Worm (Caenorhabditis elegans) whole organism, L1 larva: ENCODE results near the gene EEED8.14.

Experiments used
- aha-1 ChIP-seq: fragments of 150-350 bp; optimal IDR thresholded peaks from 2 replicates; lab custom pipeline; 2014; ENCODE audit warnings: missing biosample characterization, missing genetic modification characterization
- ceh-63 ChIP-seq: fragments of 200-800 bp; sonication (Bioruptor generic); optimal IDR thresholded peaks from 2 replicates; lab custom pipeline; 2018; ENCODE audit warnings: mild to moderate bottlenecking, missing genetic modification characterization, missing compliant biosample characterization
- ceh-8 ChIP-seq: fragments of 200-800 bp; sonication (Bioruptor generic); optimal IDR thresholded peaks from 2 replicates; lab custom pipeline; 2018; ENCODE audit warnings: mild to moderate bottlenecking, missing genetic modification characterization, moderate library complexity, missing compliant biosample characterization
- efl-1 ChIP-seq, 4 experiments: fragments of 150-350 bp; optimal IDR thresholded peaks in 3 of 4; peaks in 1 of 4; 1 replicate in 1 of 4; 2 replicates in 3 of 4; lab custom pipeline; 2014; ENCODE audit warnings: missing biosample characterization in 2 of 4, missing genetic modification characterization in 2 of 4, missing genetic modification reagents in 2 of 4
- egl-13 ChIP-seq: sonication (generic microtip); optimal IDR thresholded peaks from 2 replicates; lab custom pipeline; 2016; ENCODE audit warnings: missing genotype, missing genetic modification reagents, missing genetic modification characterization, missing compliant biosample characterization
- egl-27 ChIP-seq, 2 experiments: fragments of 150-350 bp in 1 of 2; sonication (generic microtip); optimal IDR thresholded peaks; 3 replicates each; lab custom pipeline; 2017 to 2018; ENCODE audit warnings: missing biosample characterization in 2 of 2, missing genetic modification characterization in 2 of 2, missing genetic modification reagents in 2 of 2
- elt-2 ChIP-seq: sonication (generic microtip); optimal IDR thresholded peaks from 2 replicates; lab custom pipeline; 2016; ENCODE audit warnings: missing genetic modification characterization, mild to moderate bottlenecking, inconsistent platforms, missing compliant biosample characterization, missing genetic modification reagents
- elt-3 ChIP-seq, 6 experiments: fragments of 150-350 bp in 1 of 6; sonication (generic microtip); optimal IDR thresholded peaks; 2 replicates each; lab custom pipeline; 2017 to 2018; ENCODE audit warnings: missing biosample characterization in 6 of 6, missing genetic modification characterization in 6 of 6, inconsistent platforms in 1 of 6
- fkh-10 ChIP-seq: sonication (generic microtip); optimal IDR thresholded peaks from 2 replicates; lab custom pipeline; 2017; ENCODE audit warnings: missing biosample characterization, missing genetic modification reagents, missing genetic modification characterization
- fkh-4 ChIP-seq: sonication (generic microtip); optimal IDR thresholded peaks from 2 replicates; lab custom pipeline; 2016; ENCODE audit warnings: missing compliant biosample characterization, missing genetic modification characterization, borderline replicate concordance
- fkh-8 ChIP-seq: sonication (generic microtip); optimal IDR thresholded peaks from 2 replicates; lab custom pipeline; 2016; ENCODE audit warnings: mild to moderate bottlenecking, missing genetic modification characterization, missing compliant biosample characterization
- hlh-4 ChIP-seq: sonication (generic microtip); optimal IDR thresholded peaks from 2 replicates; lab custom pipeline; 2016; ENCODE audit warnings: mild to moderate bottlenecking, missing genetic modification characterization, missing compliant biosample characterization
- irx-1 ChIP-seq: sonication (generic microtip); optimal IDR thresholded peaks from 2 replicates; lab custom pipeline; 2016; ENCODE audit warnings: missing genetic modification characterization, missing compliant biosample characterization
- isw-1 ChIP-seq: fragments of 200-800 bp; sonication (Bioruptor generic); IDR thresholded peaks from 2 replicates; pipeline ENCODE4 v1.3.6; 2022; ENCODE audit warnings: missing genetic modification characterization, missing compliant biosample characterization
- jun-1 ChIP-seq: fragments of 150-350 bp; optimal IDR thresholded peaks from 2 replicates; lab custom pipeline; 2014; ENCODE audit warnings: missing biosample characterization, missing genetic modification reagents, missing genetic modification characterization
- lin-14 ChIP-seq: fragments of 200-800 bp; sonication (Bioruptor generic); optimal IDR thresholded peaks from 2 replicates; lab custom pipeline; 2018; ENCODE audit warnings: mild to moderate bottlenecking, missing genetic modification characterization, moderate library complexity, missing compliant biosample characterization
- lin-35 ChIP-seq, 2 experiments: fragments of 150-350 bp; optimal IDR thresholded peaks; 2 replicates each; lab custom pipeline; 2014; ENCODE audit warnings: missing biosample characterization in 2 of 2, missing genetic modification characterization in 2 of 2, missing genetic modification reagents in 2 of 2
- lin-39 ChIP-seq: fragments of 150-350 bp; optimal IDR thresholded peaks from 2 replicates; lab custom pipeline; 2014; ENCODE audit warnings: missing biosample characterization, missing genetic modification reagents, missing genetic modification characterization
- lir-3 ChIP-seq: sonication (generic microtip); optimal IDR thresholded peaks from 2 replicates; lab custom pipeline; 2016; ENCODE audit warnings: mild to moderate bottlenecking, missing genetic modification characterization, moderate library complexity, missing compliant biosample characterization; ENCODE audit not compliant: poor library complexity
- mab-9 ChIP-seq: fragments of 200-800 bp; sonication (Bioruptor generic); IDR thresholded peaks from 2 replicates; pipeline ENCODE4 v1.3.6; 2022; ENCODE audit warnings: missing genetic modification reagents, missing genetic modification characterization, missing compliant biosample characterization
- mef-2 ChIP-seq: fragments of 150-350 bp; optimal IDR thresholded peaks from 2 replicates; lab custom pipeline; 2014; ENCODE audit warnings: missing biosample characterization, missing genetic modification characterization
- mep-1 ChIP-seq: fragments of 150-350 bp; optimal IDR thresholded peaks from 2 replicates; lab custom pipeline; 2014; ENCODE audit warnings: missing biosample characterization, missing genetic modification characterization
- nhr-11 ChIP-seq: fragments of 150-350 bp; optimal IDR thresholded peaks from 2 replicates; lab custom pipeline; 2014; ENCODE audit warnings: missing biosample characterization, missing genetic modification characterization
- nhr-237 ChIP-seq: fragments of 150-350 bp; optimal IDR thresholded peaks from 2 replicates; lab custom pipeline; 2014; ENCODE audit warnings: missing biosample characterization, missing genetic modification characterization
- nhr-71 ChIP-seq: sonication (generic microtip); optimal IDR thresholded peaks from 2 replicates; lab custom pipeline; 2016; ENCODE audit warnings: mild to moderate bottlenecking, missing genetic modification characterization, moderate library complexity, missing compliant biosample characterization
- nhr-85 ChIP-seq: sonication (generic microtip); peaks from one replicate; lab custom pipeline; 2016; ENCODE audit warnings: missing genetic modification characterization, inconsistent platforms, missing compliant biosample characterization
- pag-3 ChIP-seq: sonication (generic microtip); optimal IDR thresholded peaks from 2 replicates; lab custom pipeline; 2017; ENCODE audit warnings: missing genetic modification characterization, mild to moderate bottlenecking, missing compliant biosample characterization, antibody characterized with exemption, borderline replicate concordance; ENCODE audit not compliant: insufficient read depth
- pqm-1 ChIP-seq: sonication (generic microtip); optimal IDR thresholded peaks from 3 replicates; lab custom pipeline; 2017; ENCODE audit warnings: missing biosample characterization, missing genetic modification characterization
- rnt-1 ChIP-seq: sonication (generic microtip); optimal IDR thresholded peaks from 2 replicates; lab custom pipeline; 2016; ENCODE audit warnings: mild to moderate bottlenecking, missing genetic modification characterization, moderate library complexity, missing compliant biosample characterization
- skn-1 ChIP-seq: fragments of 150-350 bp; optimal IDR thresholded peaks from 2 replicates; lab custom pipeline; 2014; ENCODE audit warnings: missing biosample characterization, missing genetic modification characterization
- snpc-4 ChIP-seq: fragments of 150-350 bp; optimal IDR thresholded peaks from 2 replicates; lab custom pipeline; 2014; ENCODE audit warnings: missing biosample characterization, missing genetic modification characterization
- sox-4 ChIP-seq: sonication (generic microtip); optimal IDR thresholded peaks from 2 replicates; lab custom pipeline; 2016; ENCODE audit warnings: missing genetic modification characterization, missing compliant biosample characterization
- swsn-7 ChIP-seq: sonication (generic microtip); optimal IDR thresholded peaks from 2 replicates; lab custom pipeline; 2016; ENCODE audit warnings: missing genetic modification characterization, missing compliant biosample characterization
- tbx-2 ChIP-seq: sonication (generic microtip); optimal IDR thresholded peaks from 2 replicates; lab custom pipeline; 2016; ENCODE audit warnings: missing genetic modification characterization, missing compliant biosample characterization
- unc-130 ChIP-seq: fragments of 150-350 bp; optimal IDR thresholded peaks from 2 replicates; lab custom pipeline; 2017; ENCODE audit warnings: missing biosample characterization, missing genetic modification characterization, inconsistent platforms
- unc-30 ChIP-seq: sonication (generic microtip); optimal IDR thresholded peaks from 2 replicates; lab custom pipeline; 2017; ENCODE audit warnings: missing biosample characterization, missing genetic modification characterization
- unc-62 ChIP-seq: fragments of 150-350 bp; optimal IDR thresholded peaks from 2 replicates; lab custom pipeline; 2014; ENCODE audit warnings: missing biosample characterization, missing genetic modification reagents, missing genetic modification characterization
- unc-86 ChIP-seq: sonication (generic microtip); optimal IDR thresholded peaks from 2 replicates; lab custom pipeline; 2016; ENCODE audit warnings: missing genetic modification characterization, missing compliant biosample characterization
- vab-15 ChIP-seq: sonication (generic microtip); optimal IDR thresholded peaks from 2 replicates; lab custom pipeline; 2017; ENCODE audit warnings: missing genotype, mild to moderate bottlenecking, missing genetic modification characterization, missing compliant biosample characterization
- xbp-1 ChIP-seq: sonication (generic microtip); optimal IDR thresholded peaks from 2 replicates; lab custom pipeline; 2016; ENCODE audit warnings: missing genetic modification characterization, missing compliant biosample characterization
- zag-1 ChIP-seq: fragments of 150-350 bp; optimal IDR thresholded peaks from 2 replicates; lab custom pipeline; 2014; ENCODE audit warnings: missing biosample characterization, missing genetic modification characterization
- ztf-11 ChIP-seq, 2 experiments: sonication (generic microtip); optimal IDR thresholded peaks; 2 replicates each; lab custom pipeline; 2016 to 2017; ENCODE audit warnings: missing genetic modification characterization in 2 of 2, missing biosample characterization in 1 of 2, missing compliant biosample characterization in 1 of 2
- ztf-4 ChIP-seq: fragments of 150-350 bp; optimal IDR thresholded peaks from 2 replicates; lab custom pipeline; 2014; ENCODE audit warnings: missing biosample characterization, missing genetic modification characterization

EEED8.14 gene

ce11 chrII:5389831-5390323 is 24.0 kb downstream of the EEED8.14 start, which contains the start of gene ndx-6 (continued):
- TF ChIP-seq nhr-11 (tag; lab: Kevin White, UChicago) (peak; percentile 64), unc-62 (GFP tag; lab: Kevin White, UChicago) (no peak), nhr-71 (tag; lab: Kevin White, UChicago) (peak; percentile 90), lin-35 (GFP tag; optimal IDR thresholded peaks at IDR 0.05; lab: Kevin White, UChicago) (peak; percentile 99 to 100), unc-130 (tag; lab: Kevin White, UChicago) (peak; percentile 83), fkh-8 (tag; lab: Kevin White, UChicago) (peak; percentile 80), ztf-4 (tag; lab: Kevin White, UChicago) (peak; percentile 76), sox-4 (peak; percentile 32), snpc-4 (tag; lab: Kevin White, UChicago) (peak; percentile 78), hlh-4 (tag; lab: Kevin White, UChicago) (no peak), vab-15 (no peak), pag-3 (tag; lab: Kevin White, UChicago) (no peak), nhr-85 (tag; lab: Kevin White, UChicago) (peak; percentile 93), skn-1 (tag; lab: Kevin White, UChicago) (peak; percentile 82), elt-2 (peak; percentile 86), unc-86 (tag; lab: Kevin White, UChicago) (peak; percentile 76), irx-1 (tag; lab: Kevin White, UChicago) (peak; percentile 47), mep-1 (peak; percentile 92), ztf-11 (tag; optimal IDR thresholded peaks at IDR 0.05; lab: Kevin White, UChicago) (peak in 1 of 2 experiments; percentile 27), lir-3 (peak; percentile 62), fkh-4 (tag; lab: Kevin White, UChicago) (no peak), nhr-237 (tag; lab: Kevin White, UChicago) (no peak), jun-1 (tag; lab: Kevin White, UChicago) (peak; percentile 80), tbx-2 (tag; lab: Kevin White, UChicago) (peak; percentile 83), rnt-1 (tag; lab: Kevin White, UChicago) (peak; percentile 93), unc-30 (no peak), ceh-8 (GFP tag; lab: Kevin White, UChicago) (no peak), elt-3 (tag; optimal IDR thresholded peaks at IDR 0.05; lab: Kevin White, UChicago) (peak in 2 of 6 experiments; percentile 73 to 87), isw-1 (peak; percentile 74), swsn-7 (tag; lab: Kevin White, UChicago) (peak; percentile 87), efl-1 (optimal IDR thresholded peaks at IDR 0.05; lab: Kevin White, UChicago) (peak; percentile 92 to 99), efl-1 (GFP tag; optimal IDR thresholded peaks at IDR 0.05 in 1 of 2; lab: Kevin White, UChicago) (peak; percentile 98 to 100)

- TF ChIP-seq sox-4 (no peak), aha-1 (tag; lab: Kevin White, UChicago) (no peak), mab-9 (no peak), mef-2 (no peak), zag-1 (tag; lab: Kevin White, UChicago) (no peak), lin-39 (tag; lab: Kevin White, UChicago) (no peak), fkh-8 (tag; lab: Kevin White, UChicago) (no peak), pqm-1 (tag; lab: Kevin White, UChicago) (no peak), lin-14 (GFP tag; lab: Kevin White, UChicago) (no peak), unc-30 (no peak), efl-1 (optimal IDR thresholded peaks at IDR 0.05; lab: Kevin White, UChicago) (no peak), efl-1 (GFP tag; optimal IDR thresholded peaks at IDR 0.05 in 1 of 2; lab: Kevin White, UChicago) (peak in 1 of 2 experiments; percentile 4), ceh-63 (GFP tag; lab: Kevin White, UChicago) (peak; percentile 16), unc-62 (GFP tag; lab: Kevin White, UChicago) (no peak), fkh-10 (GFP tag; lab: Kevin White, UChicago) (no peak), unc-86 (tag; lab: Kevin White, UChicago) (no peak), tbx-2 (tag; lab: Kevin White, UChicago) (no peak), egl-13 (tag; lab: Kevin White, UChicago) (no peak), egl-27 (tag; optimal IDR thresholded peaks at IDR 0.05; lab: Kevin White, UChicago) (no peak), isw-1 (no peak), elt-2 (no peak), nhr-11 (tag; lab: Kevin White, UChicago) (no peak), ceh-8 (GFP tag; lab: Kevin White, UChicago) (no peak), xbp-1 (tag; lab: Kevin White, UChicago) (no peak), nhr-85 (tag; lab: Kevin White, UChicago) (peak; percentile 29), vab-15 (no peak)
Measured at ce11 chrII:5388786-5389421, 24.9 kb downstream of the EEED8.14 start, which contains the start of gene rsp-4. Gene rsp-4, minus strand, starts transcription at chrII:5388836.
